Worm (Caenorhabditis elegans) whole organism, early embryonic: ENCODE measurements around the gene F40A3.7.

ENCODE experiments used
- B0310.2 ChIP-seq: sonication (generic microtip); optimal IDR thresholded peaks from 2 replicates; lab custom pipeline; 2016; ENCODE audit warnings: mild to moderate bottlenecking, missing genetic modification characterization, missing compliant biosample characterization
- F13C5.2 ChIP-seq: sonication (generic microtip); optimal IDR thresholded peaks from 2 replicates; lab custom pipeline; 2017; ENCODE audit warnings: mild to moderate bottlenecking, missing genetic modification characterization, inconsistent platforms, missing compliant biosample characterization
- aly-1 ChIP-seq: sonication (generic microtip); optimal IDR thresholded peaks from 2 replicates; lab custom pipeline; 2016; ENCODE audit warnings: missing genetic modification characterization, missing compliant biosample characterization
- ama-1 ChIP-seq: fragments of 150-350 bp; optimal IDR thresholded peaks from 2 replicates; lab custom pipeline; 2014
- ceh-13 ChIP-seq: fragments of 200-800 bp; sonication (Bioruptor generic); optimal IDR thresholded peaks from 2 replicates; lab custom pipeline; 2018; ENCODE audit warnings: mild to moderate bottlenecking, missing genetic modification characterization, missing compliant biosample characterization
- ceh-36 ChIP-seq: sonication (generic microtip); optimal IDR thresholded peaks from 2 replicates; lab custom pipeline; 2016; ENCODE audit warnings: missing genetic modification characterization, inconsistent platforms, missing compliant biosample characterization
- ets-7 ChIP-seq: sonication (generic microtip); optimal IDR thresholded peaks from 2 replicates; lab custom pipeline; 2016; ENCODE audit warnings: missing genotype, missing genetic modification characterization, missing compliant biosample characterization
- flt-1 ChIP-seq: fragments of 200-800 bp; sonication (Bioruptor generic); IDR thresholded peaks from 2 replicates; pipeline ENCODE4 v1.3.6; 2022; ENCODE audit warnings: missing genetic modification characterization, missing compliant biosample characterization
- hmbx-1 ChIP-seq: sonication (generic microtip); optimal IDR thresholded peaks from 2 replicates; lab custom pipeline; 2016; ENCODE audit warnings: mild to moderate bottlenecking, missing genetic modification characterization, missing compliant biosample characterization
- hmg-4 ChIP-seq: fragments of 200-800 bp; sonication (Bioruptor generic); optimal IDR thresholded peaks from 2 replicates; lab custom pipeline; 2018; ENCODE audit warnings: mild to moderate bottlenecking, missing genetic modification characterization, missing compliant biosample characterization
- hnd-1 ChIP-seq: sonication (generic microtip); optimal IDR thresholded peaks from 2 replicates; lab custom pipeline; 2016; ENCODE audit warnings: missing genetic modification characterization, missing compliant biosample characterization
- pes-1 ChIP-seq: fragments of 200-800 bp; sonication (Bioruptor generic); IDR thresholded peaks from 2 replicates; pipeline ENCODE4 v1.3.6; 2022; ENCODE audit warnings: missing genetic modification reagents, missing genetic modification characterization, missing compliant biosample characterization
- scrt-1 ChIP-seq: fragments of 200-800 bp; sonication (Bioruptor generic); IDR thresholded peaks from 2 replicates; pipeline ENCODE4 v1.3.6; 2022; ENCODE audit warnings: missing genetic modification characterization, missing compliant biosample characterization
- sea-1 ChIP-seq: fragments of 200-800 bp; sonication (Bioruptor generic); conservative IDR thresholded peaks from 2 replicates; pipeline ENCODE4 v1.3.6; 2022; ENCODE audit warnings: missing genetic modification characterization, missing compliant biosample characterization
- tbx-11 ChIP-seq: fragments of 200-800 bp; sonication (Bioruptor generic); IDR thresholded peaks from 2 replicates; pipeline ENCODE4 v1.3.6; 2022; ENCODE audit warnings: missing genetic modification characterization, missing compliant biosample characterization
- tbx-37 ChIP-seq: fragments of 200-800 bp; sonication (Bioruptor generic); conservative IDR thresholded peaks from 2 replicates; pipeline ENCODE4 v1.3.6; 2022; ENCODE audit warnings: missing genetic modification reagents, missing genetic modification characterization, missing compliant biosample characterization
- tra-4 ChIP-seq: sonication (generic microtip); optimal IDR thresholded peaks from 2 replicates; lab custom pipeline; 2017; ENCODE audit warnings: missing genetic modification characterization, missing compliant biosample characterization

Gene F40A3.7

ce11 chrV:7899761-7900160 is at the start of gene F40A3.7:
Gene F40A3.7, minus strand, starts transcription at chrV:7899861.
- TF ChIP-seq ama-1 (lab: Kevin White, UChicago): no peak
- no peak for TF ChIP-seq ets-7
- TF ChIP-seq hnd-1 (tag; lab: Kevin White, UChicago): no peak
- TF ChIP-seq aly-1 (tag; lab: Kevin White, UChicago): no peak
- TF ChIP-seq hmg-4 (GFP tag; lab: Kevin White, UChicago): no peak
- TF ChIP-seq tbx-11: no peak
- no peak for TF ChIP-seq ceh-36 (tag; lab: Kevin White, UChicago)
- no peak for TF ChIP-seq tra-4
- TF ChIP-seq F13C5.2: no peak
- TF ChIP-seq B0310.2 (tag; lab: Kevin White, UChicago): no peak
- no peak for TF ChIP-seq ceh-13
- no peak for TF ChIP-seq tbx-37 (GFP tag; lab: Robert Waterston, UW)
- no peak for TF ChIP-seq pes-1 (GFP tag; lab: Robert Waterston, UW)
- TF ChIP-seq hmbx-1 (tag; lab: Kevin White, UChicago): no peak
- TF ChIP-seq flt-1 (GFP tag; lab: Robert Waterston, UW): no peak
- TF ChIP-seq sea-1 (GFP tag; lab: Robert Waterston, UW): no peak
- no peak for TF ChIP-seq scrt-1

DNA sequence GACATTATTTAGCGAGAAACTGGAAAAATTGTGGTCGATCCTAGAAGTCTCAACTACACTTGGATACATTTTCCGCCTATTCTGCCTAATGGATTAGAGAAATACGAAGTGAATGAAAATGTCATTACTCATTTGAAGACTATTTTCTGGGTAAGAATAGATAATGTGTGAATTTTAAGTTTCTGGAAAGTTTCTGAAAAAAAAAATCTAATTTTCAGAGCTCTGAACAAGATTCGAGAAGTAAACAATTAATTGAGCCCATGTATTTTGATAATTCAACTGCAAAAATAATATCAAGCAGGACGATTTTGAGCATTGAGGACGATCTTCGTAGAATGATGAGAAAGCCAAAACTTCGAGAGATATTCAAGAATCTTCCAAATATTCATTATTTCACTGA is 46.6 kb upstream of the F40A3.7 start:
- TF ChIP-seq pes-1 (GFP tag; lab: Robert Waterston, UW): no peak

ce11 chrV:7943568-7943967 is 43.9 kb upstream of the F40A3.7 start, which contains the start of gene Y97E10B.1:
Gene Y97E10B.1, plus strand, starts transcription at chrV:7943868.
- TF ChIP-seq F13C5.2 (no peak), ceh-36 (tag; lab: Kevin White, UChicago) (no peak), ets-7 (no peak), hnd-1 (tag; lab: Kevin White, UChicago) (no peak), sea-1 (GFP tag; lab: Robert Waterston, UW) (no peak), pes-1 (GFP tag; lab: Robert Waterston, UW) (no peak), hmg-4 (GFP tag; lab: Kevin White, UChicago) (no peak), scrt-1 (no peak), tra-4 (no peak)

DNA sequence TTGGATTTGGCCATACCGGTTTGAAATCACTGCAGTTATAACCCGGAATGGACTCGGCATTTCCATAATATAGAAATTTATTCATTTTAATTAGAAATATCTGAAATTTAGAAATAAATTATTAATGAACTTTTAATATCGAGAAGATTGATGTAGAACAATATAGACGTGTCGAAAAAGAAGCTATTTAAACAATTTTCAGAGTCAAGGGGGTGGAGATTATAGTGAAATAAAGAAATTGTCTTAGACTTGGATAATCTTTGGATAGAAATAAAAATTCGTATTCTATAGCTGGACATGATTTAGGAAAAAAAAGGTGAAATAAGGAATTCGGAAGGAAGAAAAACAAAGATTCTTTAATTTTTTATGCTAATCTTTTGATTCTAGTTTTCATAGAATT is 40.6 kb upstream of the F40A3.7 start, which contains the start of gene srt-53:
Gene srt-53, minus strand, starts transcription at position 101 of the 400 bp plus-strand sequence.
- no peak for TF ChIP-seq ama-1 (lab: Kevin White, UChicago)
- TF ChIP-seq ceh-13: no peak
- no peak for TF ChIP-seq sea-1 (GFP tag; lab: Robert Waterston, UW)
- no peak for TF ChIP-seq pes-1 (GFP tag; lab: Robert Waterston, UW)
- no peak for TF ChIP-seq tra-4
- TF ChIP-seq aly-1 (tag; lab: Kevin White, UChicago): no peak
- no peak for TF ChIP-seq tbx-11
- no peak for TF ChIP-seq hnd-1 (tag; lab: Kevin White, UChicago)
- no peak for TF ChIP-seq hmbx-1 (tag; lab: Kevin White, UChicago)
- TF ChIP-seq flt-1 (GFP tag; lab: Robert Waterston, UW): no peak
- no peak for TF ChIP-seq hmg-4 (GFP tag; lab: Kevin White, UChicago)
- TF ChIP-seq tbx-37 (GFP tag; lab: Robert Waterston, UW): no peak
- no peak for TF ChIP-seq scrt-1
- TF ChIP-seq B0310.2 (tag; lab: Kevin White, UChicago): no peak
- TF ChIP-seq ets-7: no peak
- TF ChIP-seq ceh-36 (tag; lab: Kevin White, UChicago): no peak
- no peak for TF ChIP-seq F13C5.2

DNA sequence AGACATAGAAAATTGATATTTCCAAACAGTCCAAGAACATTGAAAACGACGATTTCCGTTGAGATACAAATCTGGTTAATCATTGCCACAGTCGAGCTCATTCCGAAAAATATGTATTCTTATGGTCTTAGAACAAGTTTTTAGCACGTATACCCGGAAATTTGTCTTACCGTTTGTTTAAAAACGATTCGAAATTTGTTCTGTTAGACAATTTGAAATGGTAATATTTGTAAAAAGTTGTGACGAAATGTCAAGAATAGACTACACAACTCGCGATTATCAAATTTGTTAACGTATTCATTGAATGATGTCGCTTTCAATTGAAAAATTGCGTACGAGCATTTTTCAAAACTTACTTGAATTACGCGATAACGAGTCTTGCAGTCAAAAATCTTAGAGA is 37.5 kb upstream of the F40A3.7 start, which contains the start of gene srsx-3:
Gene srsx-3, minus strand, starts transcription at position 101 of the 400 bp plus-strand sequence.
- TF ChIP-seq tra-4 (no peak), hnd-1 (tag; lab: Kevin White, UChicago) (no peak), ets-7 (no peak)

DNA sequence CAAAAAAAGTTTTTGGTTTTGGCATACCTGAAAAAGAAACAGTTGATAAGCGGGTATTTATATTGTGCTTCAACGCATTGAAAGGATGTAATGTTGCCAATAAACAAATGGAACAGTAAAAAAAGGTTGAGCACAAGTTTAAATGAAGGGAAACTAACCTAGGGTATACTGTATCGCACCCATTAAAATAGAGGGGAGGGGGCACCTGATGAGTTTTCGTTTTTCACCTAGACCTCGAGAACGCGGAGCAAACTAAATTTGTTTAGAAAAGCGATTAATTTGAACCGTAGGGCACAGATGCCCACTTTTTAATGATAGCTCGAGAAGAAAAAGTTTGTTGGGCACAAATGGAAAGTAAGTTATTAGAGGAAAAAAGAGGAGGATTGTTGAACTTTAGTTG is 33.3 kb upstream of the F40A3.7 start, which contains the start of gene ncx-10:
Gene ncx-10, minus strand, starts transcription at position 101 of the 400 bp plus-strand sequence.
- TF ChIP-seq B0310.2 (tag; lab: Kevin White, UChicago): no peak
- TF ChIP-seq F13C5.2: no peak
- TF ChIP-seq tbx-37 (GFP tag; lab: Robert Waterston, UW): no peak
- no peak for TF ChIP-seq tbx-11
- no peak for TF ChIP-seq ceh-36 (tag; lab: Kevin White, UChicago)
- no peak for TF ChIP-seq scrt-1
- TF ChIP-seq aly-1 (tag; lab: Kevin White, UChicago): no peak
- no peak for TF ChIP-seq ets-7
- no peak for TF ChIP-seq pes-1 (GFP tag; lab: Robert Waterston, UW)
- no peak for TF ChIP-seq hnd-1 (tag; lab: Kevin White, UChicago)
- no peak for TF ChIP-seq tra-4
- no peak for TF ChIP-seq hmbx-1 (tag; lab: Kevin White, UChicago)
- no peak for TF ChIP-seq flt-1 (GFP tag; lab: Robert Waterston, UW)
- no peak for TF ChIP-seq ama-1 (lab: Kevin White, UChicago)
- no peak for TF ChIP-seq sea-1 (GFP tag; lab: Robert Waterston, UW)
- TF ChIP-seq hmg-4 (GFP tag; lab: Kevin White, UChicago): no peak
- TF ChIP-seq ceh-13: no peak

DNA sequence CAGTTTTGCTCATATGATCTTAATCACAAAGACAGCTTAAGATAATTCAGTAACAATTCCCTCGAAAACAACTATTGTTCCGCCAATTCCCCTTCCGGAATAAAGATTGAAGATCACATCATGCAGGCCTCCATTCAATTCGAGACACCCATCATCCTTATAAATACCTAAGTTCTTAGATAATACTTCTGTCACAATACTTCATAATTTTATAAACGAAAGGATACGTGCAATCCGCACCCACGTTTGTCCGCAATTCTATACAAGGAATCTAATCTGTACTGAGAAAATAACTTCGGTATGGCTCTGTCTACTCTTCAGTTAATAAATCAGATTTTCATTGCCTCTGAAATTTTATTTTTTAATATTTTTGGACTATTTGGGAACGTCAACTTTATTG is 29.0 kb upstream of the F40A3.7 start, which contains the start of gene srsx-5:
Gene srsx-5, plus strand, starts transcription at position 301 of the 400 bp plus-strand sequence.
- no peak for TF ChIP-seq scrt-1
- TF ChIP-seq pes-1 (GFP tag; lab: Robert Waterston, UW): no peak
- no peak for TF ChIP-seq ets-7
- no peak for TF ChIP-seq hmbx-1 (tag; lab: Kevin White, UChicago)
- TF ChIP-seq B0310.2 (tag; lab: Kevin White, UChicago): no peak
- no peak for TF ChIP-seq F13C5.2
- no peak for TF ChIP-seq hnd-1 (tag; lab: Kevin White, UChicago)
- TF ChIP-seq tbx-11: no peak
- TF ChIP-seq ama-1 (lab: Kevin White, UChicago): no peak
- no peak for TF ChIP-seq hmg-4 (GFP tag; lab: Kevin White, UChicago)
- no peak for TF ChIP-seq aly-1 (tag; lab: Kevin White, UChicago)
- TF ChIP-seq ceh-13: no peak
- TF ChIP-seq ceh-36 (tag; lab: Kevin White, UChicago): no peak

DNA sequence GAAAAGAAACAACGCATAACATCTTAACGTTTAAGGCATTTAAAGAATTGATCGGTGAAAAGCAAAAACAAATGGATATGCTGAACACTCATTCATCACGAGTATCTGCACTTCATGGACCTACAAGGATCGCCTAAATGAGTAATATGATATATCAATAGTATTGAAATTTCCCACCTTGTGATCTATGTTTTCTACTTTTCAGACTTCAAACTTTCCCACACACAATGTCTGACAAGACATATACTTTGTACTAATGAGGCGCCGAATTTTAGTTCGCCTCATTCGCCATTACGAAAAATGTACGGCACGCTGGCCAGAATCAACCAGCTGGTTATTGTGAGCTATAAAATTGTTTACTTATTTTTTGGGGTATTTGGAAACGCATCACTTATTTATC is 27.1 kb upstream of the F40A3.7 start, which contains the start of gene srsx-6:
Gene srsx-6, plus strand, starts transcription at position 301 of the 400 bp plus-strand sequence.
- TF ChIP-seq tbx-37 (GFP tag; lab: Robert Waterston, UW) (no peak), ama-1 (lab: Kevin White, UChicago) (no peak), ets-7 (no peak), flt-1 (GFP tag; lab: Robert Waterston, UW) (no peak), pes-1 (GFP tag; lab: Robert Waterston, UW) (no peak), sea-1 (GFP tag; lab: Robert Waterston, UW) (no peak), hmg-4 (GFP tag; lab: Kevin White, UChicago) (no peak), F13C5.2 (no peak), hnd-1 (tag; lab: Kevin White, UChicago) (no peak), ceh-13 (no peak), ceh-36 (tag; lab: Kevin White, UChicago) (no peak), tbx-11 (no peak), hmbx-1 (tag; lab: Kevin White, UChicago) (no peak), B0310.2 (tag; lab: Kevin White, UChicago) (no peak), aly-1 (tag; lab: Kevin White, UChicago) (no peak), tra-4 (no peak)
